Fruit fly (Drosophila melanogaster) whole organism, adult: ENCODE data around the gene Cyp9f2.

Experiments used
- CG11617 ChIP-seq: fragments of 200-800 bp; sonication (Bioruptor generic); optimal IDR thresholded peaks from 2 replicates; lab custom pipeline; 2017; ENCODE audit warnings: mild to moderate bottlenecking, missing biosample characterization, missing genetic modification reagents, missing genetic modification characterization
- CG12768 ChIP-seq: fragments of 200-800 bp; sonication (Bioruptor generic); optimal IDR thresholded peaks from 2 replicates; lab custom pipeline; 2017; ENCODE audit warnings: missing biosample characterization, missing genetic modification characterization, mild to moderate bottlenecking, moderate library complexity, missing genetic modification reagents
- CG14711 ChIP-seq: fragments of 200-800 bp; sonication (Bioruptor generic); optimal IDR thresholded peaks from 2 replicates; lab custom pipeline; 2018; ENCODE audit warnings: missing biosample characterization, mild to moderate bottlenecking, missing genetic modification characterization, moderate library complexity
- CG1620 ChIP-seq: fragments of 200-800 bp; sonication (Bioruptor generic); optimal IDR thresholded peaks from 2 replicates; lab custom pipeline; 2016; ENCODE audit warnings: missing biosample characterization, missing genetic modification characterization
- CG33017 ChIP-seq: fragments of 200-800 bp; sonication (Bioruptor generic); optimal IDR thresholded peaks from 2 replicates; lab custom pipeline; 2018; ENCODE audit warnings: missing biosample characterization, mild to moderate bottlenecking, missing genetic modification characterization, moderate library complexity
- CG5204 ChIP-seq: fragments of 200-800 bp; sonication (Bioruptor generic); optimal IDR thresholded peaks from 2 replicates; lab custom pipeline; 2016; ENCODE audit warnings: missing biosample characterization, missing genetic modification characterization
- CG7045 ChIP-seq: fragments of 200-800 bp; sonication (Bioruptor generic); optimal IDR thresholded peaks from 2 replicates; lab custom pipeline; 2017; ENCODE audit warnings: missing biosample characterization, mild to moderate bottlenecking, missing genetic modification characterization
- CG7101 ChIP-seq: fragments of 200-800 bp; sonication (Bioruptor generic); optimal IDR thresholded peaks from 2 replicates; lab custom pipeline; 2018; ENCODE audit warnings: missing biosample characterization, mild to moderate bottlenecking, missing genetic modification characterization, moderate library complexity
- Clk ChIP-seq: fragments of 200-800 bp; sonication (Bioruptor generic); optimal IDR thresholded peaks from 2 replicates; lab custom pipeline; 2017; ENCODE audit warnings: missing biosample characterization, missing genetic modification characterization
- Crg-1 ChIP-seq: fragments of 200-800 bp; sonication (Bioruptor generic); optimal IDR thresholded peaks from 2 replicates; lab custom pipeline; 2016; ENCODE audit warnings: missing biosample characterization, missing genetic modification characterization
- Hr96 ChIP-seq: fragments of 200-800 bp; sonication (Bioruptor generic); optimal IDR thresholded peaks from 2 replicates; lab custom pipeline; 2016; ENCODE audit warnings: missing biosample characterization, missing genetic modification characterization
- Mnt ChIP-seq: fragments of 200-800 bp; sonication (Bioruptor generic); optimal IDR thresholded peaks from 2 replicates; lab custom pipeline; 2016; ENCODE audit warnings: missing biosample characterization, mild to moderate bottlenecking, missing genetic modification characterization
- bab1 ChIP-seq: fragments of 200-800 bp; sonication (Bioruptor generic); optimal IDR thresholded peaks from 3 replicates; lab custom pipeline; 2019; ENCODE audit warnings: missing biosample characterization, mild to moderate bottlenecking, missing genetic modification characterization, moderate library complexity
- cic ChIP-seq: fragments of 200-800 bp; sonication (Bioruptor generic); optimal IDR thresholded peaks from 2 replicates; lab custom pipeline; 2017; ENCODE audit warnings: missing biosample characterization, mild to moderate bottlenecking, missing genetic modification characterization, moderate library complexity
- cnc ChIP-seq, 2 experiments: fragments of >200 bp; optimal IDR thresholded peaks; 2 replicates each; lab custom pipeline; 2017
- kay ChIP-seq: fragments of 200-800 bp; sonication (Bioruptor generic); peaks from one replicate; lab custom pipeline; 2016; ENCODE audit warnings: missing biosample characterization, missing genetic modification characterization, borderline replicate concordance
- ovo ChIP-seq: fragments of 200-800 bp; sonication (Bioruptor generic); optimal IDR thresholded peaks from 2 replicates; lab custom pipeline; 2016; ENCODE audit warnings: missing biosample characterization, missing genetic modification characterization
- pad ChIP-seq: fragments of 200-800 bp; sonication (Bioruptor generic); optimal IDR thresholded peaks from 3 replicates; lab custom pipeline; 2017; ENCODE audit warnings: missing biosample characterization, missing genetic modification characterization, mild to moderate bottlenecking, moderate library complexity, missing genetic modification reagents
- tj ChIP-seq: fragments of 200-800 bp; sonication (Bioruptor generic); optimal IDR thresholded peaks from 3 replicates; lab custom pipeline; 2017; ENCODE audit warnings: missing biosample characterization, mild to moderate bottlenecking, missing genetic modification characterization, moderate library complexity
- toe ChIP-seq: fragments of 200-800 bp; sonication (Bioruptor generic); optimal IDR thresholded peaks from 2 replicates; lab custom pipeline; 2016; ENCODE audit warnings: missing biosample characterization, missing genetic modification characterization

Gene Cyp9f2

dm6 chr3R:12365887-12366286 is 39.9 kb downstream of the Cyp9f2 start:
- TF ChIP-seq ovo (GFP tag; lab: Kevin White, UChicago) (no peak), kay (GFP tag; lab: Kevin White, UChicago) (peak; percentile 8), cic (peak; percentile 26)

dm6 chr3R:12365264-12365840 is 40.5 kb downstream of the Cyp9f2 start, which contains the start of gene GstD10:
TSS of gene GstD10 (minus strand) at chr3R:12365735.
- no peak for TF ChIP-seq CG12768 (GFP tag; lab: Kevin White, UChicago)
- TF ChIP-seq CG11617 (GFP tag; lab: Kevin White, UChicago) = no peak
- TF ChIP-seq Crg-1 (GFP tag; lab: Kevin White, UChicago) = no peak
- TF ChIP-seq Clk (GFP tag; lab: Kevin White, UChicago) = no peak
- no peak for TF ChIP-seq CG5204 (GFP tag; lab: Kevin White, UChicago)
- no peak for TF ChIP-seq Hr96 (GFP tag; lab: Kevin White, UChicago)
- no peak for TF ChIP-seq tj (GFP tag; lab: Kevin White, UChicago)

dm6 chr3R:12364580-12364979 is 41.2 kb downstream of the Cyp9f2 start, which contains the start of gene Tim17a1:
TSS of gene Tim17a1 (minus strand) at chr3R:12364680.
- TF ChIP-seq CG7101 (tag; lab: Kevin White, UChicago) (no peak), CG7045 (no peak), toe (GFP tag; lab: Kevin White, UChicago) (no peak), cic (no peak), CG14711 (tag; lab: Kevin White, UChicago) (no peak)

dm6 chr3R:12363544-12363943 is 42.3 kb downstream of the Cyp9f2 start:
- TF ChIP-seq bab1 (GFP tag; lab: Kevin White, UChicago) = peak; percentile 16
- no peak for TF ChIP-seq ovo (GFP tag; lab: Kevin White, UChicago)

- TF ChIP-seq bab1 (GFP tag; lab: Kevin White, UChicago) (no peak), CG7101 (tag; lab: Kevin White, UChicago) (no peak), CG7045 (no peak), cnc (optimal IDR thresholded peaks at IDR 0.05; lab: Kevin White, UChicago) (no peak), CG5204 (GFP tag; lab: Kevin White, UChicago) (no peak), CG12768 (GFP tag; lab: Kevin White, UChicago) (no peak), cic (no peak), CG11617 (GFP tag; lab: Kevin White, UChicago) (no peak), CG1620 (GFP tag; lab: Kevin White, UChicago) (no peak), Hr96 (GFP tag; lab: Kevin White, UChicago) (no peak), pad (no peak), CG33017 (tag; lab: Kevin White, UChicago) (no peak), ovo (GFP tag; lab: Kevin White, UChicago) (no peak), toe (GFP tag; lab: Kevin White, UChicago) (no peak), Mnt (GFP tag; lab: Kevin White, UChicago) (no peak), Crg-1 (GFP tag; lab: Kevin White, UChicago) (no peak)
These were observed 43.8 kb downstream of the Cyp9f2 start for dm6 chr3R:12361962-12362497.

- TF ChIP-seq Hr96 (GFP tag; lab: Kevin White, UChicago) = no peak
These were observed 46.0 kb downstream of the Cyp9f2 start, which contains the start of gene CG4115 for dm6 chr3R:12359837-12360236. TSS of gene CG4115 (plus strand) at chr3R:12360008.

dm6 chr3R:12356044-12356443 is 49.8 kb downstream of the Cyp9f2 start, which contains the start of gene MBD-R2:
TSS of gene MBD-R2 (minus strand) at chr3R:12356265.
- TF ChIP-seq CG1620 (GFP tag; lab: Kevin White, UChicago) = no peak
- TF ChIP-seq Mnt (GFP tag; lab: Kevin White, UChicago) = peak; percentile 31
- TF ChIP-seq bab1 (GFP tag; lab: Kevin White, UChicago) = peak; percentile 19
- no peak for TF ChIP-seq CG12768 (GFP tag; lab: Kevin White, UChicago)
